Fruit fly (Drosophila melanogaster) whole organism, embryonic: ENCODE measurements around the gene Gart.

ENCODE experiments used
- Aef1 ChIP-seq: fragments of 200-800 bp; sonication (Bioruptor generic); IDR thresholded peaks from 3 replicates; pipeline ENCODE4 v1.3.6; 2022; ENCODE audit warnings: missing biosample characterization, missing genetic modification characterization
- BEAF-32 ChIP-seq: fragments of 200-800 bp; sonication (Bioruptor generic); optimal IDR thresholded peaks from 3 replicates; lab custom pipeline; 2017; ENCODE audit warnings: missing biosample characterization, missing genetic modification characterization, mild to moderate bottlenecking, moderate library complexity, missing genetic modification reagents
- Bteb2 ChIP-seq: fragments of 200-800 bp; sonication (Bioruptor generic); optimal IDR thresholded peaks from 2 replicates; lab custom pipeline; 2016; ENCODE audit warnings: missing biosample characterization, missing genetic modification characterization
- CG10267 ChIP-seq: fragments of 200-800 bp; sonication (Bioruptor generic); optimal IDR thresholded peaks from 2 replicates; lab custom pipeline; 2018; ENCODE audit warnings: missing biosample characterization, mild to moderate bottlenecking, missing genetic modification characterization, moderate library complexity
- CG10565 ChIP-seq: fragments of 200-800 bp; sonication (Bioruptor generic); optimal IDR thresholded peaks from 3 replicates; lab custom pipeline; 2016; ENCODE audit warnings: missing biosample characterization, mild to moderate bottlenecking, missing genetic modification characterization
- CG12391 ChIP-seq: fragments of 200-800 bp; sonication (Bioruptor generic); optimal IDR thresholded peaks from 3 replicates; lab custom pipeline; 2018; ENCODE audit warnings: missing biosample characterization, mild to moderate bottlenecking, missing genetic modification characterization, moderate library complexity
- CG1603 ChIP-seq: fragments of 200-800 bp; sonication (Bioruptor generic); optimal IDR thresholded peaks from 2 replicates; lab custom pipeline; 2019; ENCODE audit warnings: missing biosample characterization, mild to moderate bottlenecking, missing genetic modification characterization, moderate library complexity
- CG16813 ChIP-seq: fragments of 200-800 bp; sonication (Bioruptor generic); IDR thresholded peaks from 3 replicates; pipeline ENCODE4 v1.3.6; 2022; ENCODE audit warnings: missing biosample characterization, missing genetic modification characterization; ENCODE audit not compliant: partially characterized antibody
- CG18599 ChIP-seq: fragments of 200-800 bp; sonication (Bioruptor generic); optimal IDR thresholded peaks from 3 replicates; lab custom pipeline; 2017; ENCODE audit warnings: missing biosample characterization, missing genetic modification characterization, mild to moderate bottlenecking, moderate library complexity, missing genetic modification reagents
- CG34224 ChIP-seq: fragments of 200-800 bp; sonication (Bioruptor generic); IDR thresholded peaks from 3 replicates; pipeline ENCODE4 v1.3.6; 2022; ENCODE audit warnings: missing biosample characterization, missing genetic modification characterization; ENCODE audit not compliant: partially characterized antibody
- CG3847 ChIP-seq: fragments of 200-800 bp; sonication (Bioruptor generic); IDR thresholded peaks from 2 replicates; pipeline ENCODE4 v1.3.6; 2022; ENCODE audit warnings: missing biosample characterization, missing genetic modification characterization
- CG4360 ChIP-seq: fragments of 200-800 bp; sonication (Bioruptor generic); IDR thresholded peaks from 2 replicates; pipeline ENCODE4 v1.3.6; 2022; ENCODE audit warnings: missing biosample characterization, missing genetic modification characterization
- CG4404 ChIP-seq: fragments of 200-800 bp; sonication (Bioruptor generic); IDR thresholded peaks from 2 replicates; pipeline ENCODE4 v1.3.6; 2022; ENCODE audit warnings: missing biosample characterization, missing genetic modification characterization
- CG4854 ChIP-seq: fragments of 200-800 bp; sonication (Bioruptor generic); optimal IDR thresholded peaks from 2 replicates; lab custom pipeline; 2016; ENCODE audit warnings: missing biosample characterization, missing genetic modification characterization, inconsistent platforms
- CG6683 ChIP-seq: fragments of 200-800 bp; sonication (Bioruptor generic); optimal IDR thresholded peaks from 2 replicates; lab custom pipeline; 2017; ENCODE audit warnings: missing biosample characterization, mild to moderate bottlenecking, missing genetic modification characterization, missing genetic modification reagents
- CG6689 ChIP-seq: fragments of 200-800 bp; sonication (Bioruptor generic); IDR thresholded peaks from 2 replicates; pipeline ENCODE4 v1.3.6; 2022; ENCODE audit warnings: missing biosample characterization, missing genetic modification characterization
- CG6791 ChIP-seq: fragments of 200-800 bp; sonication (Bioruptor generic); IDR thresholded peaks from 3 replicates; pipeline ENCODE4 v1.3.6; 2022; ENCODE audit warnings: missing biosample characterization, missing genetic modification characterization; ENCODE audit not compliant: partially characterized antibody
- CG8290 ChIP-seq, 3 experiments: fragments of 200-800 bp; sonication (Bioruptor generic); optimal IDR thresholded peaks; 2 replicates each; lab custom pipeline; 2016 to 2019; ENCODE audit warnings: missing biosample characterization in 3 of 3, missing genetic modification characterization in 3 of 3, mild to moderate bottlenecking in 2 of 3, moderate library complexity in 1 of 3
- CG9437 ChIP-seq: fragments of 200-800 bp; sonication (Bioruptor generic); optimal IDR thresholded peaks from 2 replicates; lab custom pipeline; 2018; ENCODE audit warnings: missing biosample characterization, mild to moderate bottlenecking, missing genetic modification characterization
- Chrac-16 ChIP-seq: fragments of 200-800 bp; sonication (Bioruptor generic); optimal IDR thresholded peaks from 3 replicates; lab custom pipeline; 2016; ENCODE audit warnings: missing biosample characterization, missing genetic modification characterization
- Dip3 ChIP-seq: fragments of 200-800 bp; sonication (Bioruptor generic); optimal IDR thresholded peaks from 3 replicates; lab custom pipeline; 2016; ENCODE audit warnings: missing biosample characterization, missing genetic modification characterization
- Dll ChIP-seq: fragments of 200-800 bp; sonication (Bioruptor generic); IDR thresholded peaks from 4 replicates; pipeline ENCODE4 v1.3.6; 2022; ENCODE audit warnings: missing biosample characterization, missing genetic modification characterization; ENCODE audit not compliant: partially characterized antibody
- Dp ChIP-seq: fragments of 200-800 bp; sonication (Bioruptor generic); optimal IDR thresholded peaks from 2 replicates; lab custom pipeline; 2018; ENCODE audit warnings: missing biosample characterization, mild to moderate bottlenecking, missing genetic modification characterization, moderate library complexity
- E2f1 ChIP-seq: fragments of 200-800 bp; sonication (Bioruptor generic); IDR thresholded peaks from 2 replicates; pipeline ENCODE4 v1.3.6; 2022; ENCODE audit warnings: missing biosample characterization, missing genetic modification characterization
- Eip74EF ChIP-seq, 2 experiments: fragments of 200-800 bp in 1 of 2; fragments of >200 bp in 1 of 2; sonication (Bioruptor generic) in 1 of 2; optimal IDR thresholded peaks; 2 replicates each; lab custom pipeline; 2017 to 2019; ENCODE audit warnings: missing biosample characterization in 2 of 2, missing genetic modification characterization in 2 of 2, mild to moderate bottlenecking in 1 of 2, moderate library complexity in 1 of 2
- Fer1 ChIP-seq: fragments of 200-800 bp; sonication (Bioruptor generic); optimal IDR thresholded peaks from 2 replicates; lab custom pipeline; 2017; ENCODE audit warnings: missing biosample characterization, mild to moderate bottlenecking, missing genetic modification characterization
- HLH54F ChIP-seq: fragments of 200-800 bp; sonication (Bioruptor generic); optimal IDR thresholded peaks from 3 replicates; lab custom pipeline; 2016; ENCODE audit warnings: missing biosample characterization, missing genetic modification characterization
- Lpt ChIP-seq: fragments of >200 bp; optimal IDR thresholded peaks from 2 replicates; lab custom pipeline; 2018; ENCODE audit warnings: missing biosample characterization, missing genetic modification characterization
- Opbp ChIP-seq: fragments of 200-800 bp; sonication (Bioruptor generic); IDR thresholded peaks from 3 replicates; pipeline ENCODE4 v1.3.6; 2022; ENCODE audit warnings: missing biosample characterization, missing genetic modification characterization; ENCODE audit not compliant: partially characterized antibody
- PHDP ChIP-seq: fragments of 200-800 bp; sonication (Bioruptor generic); optimal IDR thresholded peaks from 3 replicates; lab custom pipeline; 2018; ENCODE audit warnings: missing biosample characterization, mild to moderate bottlenecking, missing genetic modification characterization, moderate library complexity
- Pdp1 ChIP-seq, 2 experiments: fragments of 200-800 bp; sonication (Bioruptor generic); optimal IDR thresholded peaks; 3 replicates each; lab custom pipeline; 2016; ENCODE audit warnings: missing biosample characterization in 2 of 2, missing genetic modification characterization in 2 of 2, mild to moderate bottlenecking in 1 of 2, moderate library complexity in 1 of 2
- Tbp ChIP-seq: fragments of >200 bp; optimal IDR thresholded peaks from 2 replicates; lab custom pipeline; 2018; ENCODE audit warnings: missing biosample characterization, missing genetic modification characterization
- Xbp1 ChIP-seq: fragments of 200-800 bp; sonication (Bioruptor generic); optimal IDR thresholded peaks from 3 replicates; lab custom pipeline; 2016; ENCODE audit warnings: missing biosample characterization, mild to moderate bottlenecking, missing genetic modification characterization
- Xrp1 ChIP-seq: fragments of 200-800 bp; sonication (Bioruptor generic); IDR thresholded peaks from 2 replicates; pipeline ENCODE4 v1.3.6; 2022; ENCODE audit warnings: missing biosample characterization, missing genetic modification characterization
- amos ChIP-seq: fragments of 200-800 bp; sonication (Bioruptor generic); IDR thresholded peaks from 2 replicates; pipeline ENCODE4 v1.3.6; 2022; ENCODE audit warnings: missing biosample characterization, missing genetic modification characterization; ENCODE audit not compliant: partially characterized antibody
- ara ChIP-seq: fragments of 200-800 bp; sonication (Bioruptor generic); IDR thresholded peaks from 2 replicates; pipeline ENCODE4 v1.3.6; 2022; ENCODE audit warnings: missing biosample characterization, missing genetic modification characterization
- ci ChIP-seq: fragments of 200-800 bp; sonication (Bioruptor generic); IDR thresholded peaks from 3 replicates; pipeline ENCODE4 v1.3.6; 2022; ENCODE audit warnings: missing biosample characterization, missing genetic modification characterization
- crp ChIP-seq, 2 experiments: fragments of 200-800 bp; sonication (Bioruptor generic); optimal IDR thresholded peaks; 2 replicates in 1 of 2; 3 replicates in 1 of 2; lab custom pipeline; 2017; ENCODE audit warnings: missing biosample characterization in 2 of 2, missing genetic modification characterization in 2 of 2, mild to moderate bottlenecking in 1 of 2, moderate library complexity in 1 of 2
- dysf ChIP-seq: fragments of 200-800 bp; sonication (Bioruptor generic); IDR thresholded peaks from 3 replicates; pipeline ENCODE4 v1.3.6; 2022; ENCODE audit warnings: missing biosample characterization, missing genetic modification characterization
- gsb-n ChIP-seq: fragments of 200-800 bp; sonication (Bioruptor generic); optimal IDR thresholded peaks from 3 replicates; lab custom pipeline; 2018; ENCODE audit warnings: missing biosample characterization, mild to moderate bottlenecking, missing genetic modification characterization
- knrl ChIP-seq: fragments of 200-800 bp; sonication (Bioruptor generic); IDR thresholded peaks from 3 replicates; pipeline ENCODE4 v1.3.6; 2022; ENCODE audit warnings: missing biosample characterization, missing genetic modification characterization; ENCODE audit not compliant: partially characterized antibody
- lbe ChIP-seq: fragments of 200-800 bp; sonication (Bioruptor generic); optimal IDR thresholded peaks from 2 replicates; lab custom pipeline; 2016; ENCODE audit warnings: missing biosample characterization, mild to moderate bottlenecking, missing genetic modification characterization
- lmd ChIP-seq: fragments of 200-800 bp; sonication (Bioruptor generic); IDR thresholded peaks from 2 replicates; pipeline ENCODE4 v1.3.6; 2022; ENCODE audit warnings: missing biosample characterization, missing genetic modification characterization
- nmo ChIP-seq: fragments of 200-800 bp; sonication (Bioruptor generic); optimal IDR thresholded peaks from 2 replicates; lab custom pipeline; 2018; ENCODE audit warnings: missing biosample characterization, mild to moderate bottlenecking, missing genetic modification characterization, moderate library complexity
- unc-4 ChIP-seq: fragments of 200-800 bp; sonication (Bioruptor generic); IDR thresholded peaks from 2 replicates; pipeline ENCODE4 v1.3.6; 2022; ENCODE audit warnings: missing biosample characterization, missing genetic modification characterization; ENCODE audit not compliant: partially characterized antibody
- zen2 ChIP-seq: fragments of 200-800 bp; sonication (Bioruptor generic); IDR thresholded peaks from 3 replicates; pipeline ENCODE4 v1.3.6; 2022; ENCODE audit warnings: missing biosample characterization, missing genetic modification characterization; ENCODE audit not compliant: partially characterized antibody

Gene Gart

dm6 chr2L:7026988-7027908 is 3.5 kb upstream of the Gart start, which contains the start of the genes CG31908 and MME1 (continued):
- TF ChIP-seq CG4360 (GFP tag; lab: Robert Waterston, UW) (peak; percentile 99), CG6683 (GFP tag; lab: Kevin White, UChicago) (no peak), zen2 (peak; percentile 73; the same call in 2 of the 3 replicates), CG10565 (GFP tag; lab: Kevin White, UChicago) (no peak), ci (GFP tag; lab: Robert Waterston, UW) (0 out of 3 replicates have a peak, but pooled peaks have one; percentile 42), E2f1 (GFP tag; lab: Robert Waterston, UW) (no peak), Aef1 (GFP tag; lab: Robert Waterston, UW) (peak; percentile 20; the same call in 1 of the 3 replicates), lmd (GFP tag; lab: Robert Waterston, UW) (no peak), Fer1 (GFP tag; lab: Kevin White, UChicago) (peak; percentile 17), Tbp (no peak), ara (no peak), CG8290 (GFP tag; optimal IDR thresholded peaks at IDR 0.05; lab: Kevin White, UChicago) (no peak), CG8290 (tag; optimal IDR thresholded peaks at IDR 0.05; lab: Kevin White, UChicago) (peak in 1 of 2 experiments; percentile 3), Dll (peak; percentile 88), CG9437 (GFP tag; lab: Kevin White, UChicago) (peak; percentile 16), Pdp1 (GFP tag; optimal IDR thresholded peaks at IDR 0.05; lab: Kevin White, UChicago) (peak in 1 of 2 experiments; percentile 78), Lpt (GFP tag; lab: Kevin White, UChicago) (no peak), PHDP (tag; lab: Kevin White, UChicago) (no peak), Eip74EF (GFP tag; optimal IDR thresholded peaks at IDR 0.05; lab: Kevin White, UChicago) (no peak), Bteb2 (GFP tag; lab: Kevin White, UChicago) (no peak), nmo (GFP tag; lab: Kevin White, UChicago) (peak; percentile 41), knrl (GFP tag; lab: Robert Waterston, UW) (peak; percentile 67), Xbp1 (peak; percentile 36), amos (peak; percentile 60), CG1603 (tag; lab: Kevin White, UChicago) (peak; percentile 42), CG12391 (tag; lab: Kevin White, UChicago) (peak; percentile 24), Dp (peak; percentile 54), Chrac-16 (GFP tag; lab: Kevin White, UChicago) (peak; percentile 16), lbe (GFP tag; lab: Kevin White, UChicago) (peak; percentile 30), CG16813 (peak; percentile 75), Dip3 (GFP tag; lab: Kevin White, UChicago) (peak; percentile 43), Opbp (GFP tag; lab: Robert Waterston, UW) (peak; percentile 43; the same call in 2 of the 3 replicates), CG4404 (GFP tag; lab: Robert Waterston, UW) (no peak), unc-4 (GFP tag; lab: Robert Waterston, UW) (peak; percentile 77), HLH54F (GFP tag; lab: Kevin White, UChicago) (peak; percentile 36), CG6689 (GFP tag; lab: Robert Waterston, UW) (no peak), CG34224 (GFP tag; lab: Robert Waterston, UW) (peak; percentile 79), CG18599 (no peak), CG10267 (tag; lab: Kevin White, UChicago) (peak; percentile 41), CG3847 (no peak), dysf (no peak), gsb-n (tag; lab: Kevin White, UChicago) (peak; percentile 17), Xrp1 (GFP tag; lab: Robert Waterston, UW) (no peak), CG6791 (GFP tag; lab: Robert Waterston, UW) (peak; percentile 76; the same call in 2 of the 3 replicates), BEAF-32 (peak; percentile 72), CG4854 (GFP tag; lab: Kevin White, UChicago) (peak; percentile 10), crp (GFP tag; optimal IDR thresholded peaks at IDR 0.05; lab: Kevin White, UChicago) (peak in 1 of 2 experiments; percentile 86)
